Fruit fly (Drosophila melanogaster) whole organism, embryonic: ENCODE data around the gene ninaB.

Experiments
- Antp ChIP-seq: fragments of 200-800 bp; sonication (Bioruptor generic); optimal IDR thresholded peaks from 3 replicates; lab custom pipeline; 2016; ENCODE audit warnings: missing biosample characterization, missing genetic modification characterization
- Bdp1 ChIP-seq: fragments of 200-800 bp; sonication (Bioruptor generic); optimal IDR thresholded peaks from 3 replicates; lab custom pipeline; 2016; ENCODE audit warnings: missing biosample characterization, missing genetic modification characterization
- CG10431 ChIP-seq: fragments of 200-800 bp; sonication (Bioruptor generic); optimal IDR thresholded peaks from 3 replicates; lab custom pipeline; 2018; ENCODE audit warnings: missing biosample characterization, mild to moderate bottlenecking, missing genetic modification characterization
- CG12155 ChIP-seq: fragments of 200-800 bp; sonication (Bioruptor generic); optimal IDR thresholded peaks from 3 replicates; lab custom pipeline; 2016; ENCODE audit warnings: missing biosample characterization, missing genetic modification characterization
- CG13296 ChIP-seq: fragments of 200-800 bp; sonication (Bioruptor generic); optimal IDR thresholded peaks from 3 replicates; lab custom pipeline; 2018; ENCODE audit warnings: missing biosample characterization, mild to moderate bottlenecking, missing genetic modification characterization
- CG15514 ChIP-seq: fragments of 200-800 bp; sonication (Bioruptor generic); optimal IDR thresholded peaks from 3 replicates; lab custom pipeline; 2017; ENCODE audit warnings: missing biosample characterization, missing genetic modification characterization, mild to moderate bottlenecking, moderate library complexity, missing genetic modification reagents
- CG17912 ChIP-seq: fragments of 200-800 bp; sonication (Bioruptor generic); optimal IDR thresholded peaks from 2 replicates; lab custom pipeline; 2018; ENCODE audit warnings: missing biosample characterization, mild to moderate bottlenecking, missing genetic modification characterization
- CG18476 ChIP-seq: fragments of 200-800 bp; sonication (Bioruptor generic); optimal IDR thresholded peaks from 2 replicates; lab custom pipeline; 2016; ENCODE audit warnings: missing biosample characterization, mild to moderate bottlenecking, missing genetic modification characterization
- CG2875 ChIP-seq: fragments of 200-800 bp; sonication (Bioruptor generic); optimal IDR thresholded peaks from 2 replicates; lab custom pipeline; 2017; ENCODE audit warnings: missing biosample characterization, mild to moderate bottlenecking, missing genetic modification characterization, missing genetic modification reagents
- CG31224 ChIP-seq: fragments of 200-800 bp; sonication (Bioruptor generic); IDR thresholded peaks from 2 replicates; pipeline ENCODE4 v1.3.6; 2022; ENCODE audit warnings: missing biosample characterization, missing genetic modification characterization
- CG4854 ChIP-seq: fragments of 200-800 bp; sonication (Bioruptor generic); optimal IDR thresholded peaks from 2 replicates; lab custom pipeline; 2016; ENCODE audit warnings: missing biosample characterization, missing genetic modification characterization, inconsistent platforms
- CG8290 ChIP-seq, 3 experiments: fragments of 200-800 bp; sonication (Bioruptor generic); optimal IDR thresholded peaks; 2 replicates each; lab custom pipeline; 2016 to 2019; ENCODE audit warnings: missing biosample characterization in 3 of 3, missing genetic modification characterization in 3 of 3, mild to moderate bottlenecking in 2 of 3, moderate library complexity in 1 of 3
- CG8944 ChIP-seq: fragments of 200-800 bp; sonication (Bioruptor generic); optimal IDR thresholded peaks from 3 replicates; lab custom pipeline; 2016; ENCODE audit warnings: missing biosample characterization, missing genetic modification characterization
- CG9932 ChIP-seq: fragments of 200-800 bp; sonication (Bioruptor generic); IDR thresholded peaks from 2 replicates; pipeline ENCODE4 v1.3.6; 2022; ENCODE audit warnings: missing biosample characterization, missing genetic modification characterization
- GATAe ChIP-seq: fragments of 200-800 bp; sonication (Bioruptor generic); conservative IDR thresholded peaks from 2 replicates; pipeline ENCODE4 v1.3.6; 2022; ENCODE audit warnings: missing biosample characterization, missing genetic modification characterization
- HLH4C ChIP-seq: fragments of 200-800 bp; sonication (Bioruptor generic); IDR thresholded peaks from 3 replicates; pipeline ENCODE4 v1.3.6; 2022; ENCODE audit warnings: missing biosample characterization, missing genetic modification characterization; ENCODE audit not compliant: partially characterized antibody
- HmgZ ChIP-seq: fragments of 200-800 bp; sonication (Bioruptor generic); optimal IDR thresholded peaks from 2 replicates; lab custom pipeline; 2018; ENCODE audit warnings: missing biosample characterization, mild to moderate bottlenecking, missing genetic modification characterization
- Hmr ChIP-seq: fragments of 200-800 bp; sonication (Bioruptor generic); optimal IDR thresholded peaks from 3 replicates; lab custom pipeline; 2017; ENCODE audit warnings: mild to moderate bottlenecking, missing biosample characterization, missing genetic modification reagents, missing genetic modification characterization
- MESR4 ChIP-seq: fragments of 200-800 bp; sonication (Bioruptor generic); optimal IDR thresholded peaks from 2 replicates; lab custom pipeline; 2018; ENCODE audit warnings: missing biosample characterization, mild to moderate bottlenecking, missing genetic modification characterization, moderate library complexity
- Neu2 ChIP-seq: fragments of 200-800 bp; sonication (Bioruptor generic); optimal IDR thresholded peaks from 3 replicates; lab custom pipeline; 2016; ENCODE audit warnings: missing biosample characterization, missing genetic modification characterization, borderline replicate concordance
- Nf-YB ChIP-seq: fragments of 200-800 bp; sonication (Bioruptor generic); optimal IDR thresholded peaks from 3 replicates; lab custom pipeline; 2019; ENCODE audit warnings: missing biosample characterization, mild to moderate bottlenecking, missing genetic modification characterization, moderate library complexity
- Six4 ChIP-seq: fragments of 200-800 bp; sonication (Bioruptor generic); optimal IDR thresholded peaks from 2 replicates; lab custom pipeline; 2016; ENCODE audit warnings: missing biosample characterization, missing genetic modification characterization
- Spps ChIP-seq: fragments of 200-800 bp; sonication (Bioruptor generic); optimal IDR thresholded peaks from 2 replicates; lab custom pipeline; 2018; ENCODE audit warnings: missing biosample characterization, mild to moderate bottlenecking, missing genetic modification characterization
- Sry-β ChIP-seq: fragments of 200-800 bp; sonication (Bioruptor generic); optimal IDR thresholded peaks from 2 replicates; lab custom pipeline; 2018; ENCODE audit warnings: missing biosample characterization, mild to moderate bottlenecking, missing genetic modification characterization, moderate library complexity
- Stat92E ChIP-seq, 3 experiments: fragments of >200 bp in 2 of 3; fragments of 200-800 bp in 1 of 3; sonication (Bioruptor generic) in 1 of 3; optimal IDR thresholded peaks; 2 replicates each; lab custom pipeline; 2017 to 2019; ENCODE audit warnings: missing biosample characterization in 3 of 3, missing genetic modification characterization in 3 of 3, mild to moderate bottlenecking in 1 of 3, moderate library complexity in 1 of 3
- chinmo ChIP-seq: fragments of 200-800 bp; sonication (Bioruptor generic); IDR thresholded peaks from 4 replicates; pipeline ENCODE4 v1.3.6; 2022; ENCODE audit warnings: missing biosample characterization, missing genetic modification characterization; ENCODE audit not compliant: partially characterized antibody
- chn ChIP-seq: fragments of 200-800 bp; sonication (Bioruptor generic); optimal IDR thresholded peaks from 2 replicates; lab custom pipeline; 2016; ENCODE audit warnings: missing biosample characterization, missing genetic modification characterization
- ci ChIP-seq: fragments of 200-800 bp; sonication (Bioruptor generic); IDR thresholded peaks from 3 replicates; pipeline ENCODE4 v1.3.6; 2022; ENCODE audit warnings: missing biosample characterization, missing genetic modification characterization
- croc ChIP-seq: fragments of 200-800 bp; sonication (Bioruptor generic); conservative IDR thresholded peaks from 3 replicates; pipeline ENCODE4 v1.3.6; 2022; ENCODE audit warnings: missing biosample characterization, missing genetic modification characterization
- cwo ChIP-seq: fragments of 200-800 bp; sonication (Bioruptor generic); optimal IDR thresholded peaks from 3 replicates; lab custom pipeline; 2017; ENCODE audit warnings: missing biosample characterization, missing genetic modification characterization, mild to moderate bottlenecking, moderate library complexity, missing genetic modification reagents
- disco-r ChIP-seq: fragments of 200-800 bp; sonication (Bioruptor generic); optimal IDR thresholded peaks from 2 replicates; lab custom pipeline; 2016; ENCODE audit warnings: missing biosample characterization, missing genetic modification characterization
- dysf ChIP-seq: fragments of 200-800 bp; sonication (Bioruptor generic); IDR thresholded peaks from 3 replicates; pipeline ENCODE4 v1.3.6; 2022; ENCODE audit warnings: missing biosample characterization, missing genetic modification characterization
- gce ChIP-seq: fragments of 200-800 bp; sonication (Bioruptor generic); IDR thresholded peaks from 3 replicates; pipeline ENCODE4 v1.3.6; 2022; ENCODE audit warnings: missing biosample characterization, missing genetic modification characterization
- gsb-n ChIP-seq: fragments of 200-800 bp; sonication (Bioruptor generic); optimal IDR thresholded peaks from 3 replicates; lab custom pipeline; 2018; ENCODE audit warnings: missing biosample characterization, mild to moderate bottlenecking, missing genetic modification characterization
- gt ChIP-seq: fragments of 200-800 bp; sonication (Bioruptor generic); IDR thresholded peaks from 2 replicates; pipeline ENCODE4 v1.3.6; 2022; ENCODE audit warnings: missing biosample characterization, missing genetic modification characterization
- jing ChIP-seq: fragments of 200-800 bp; sonication (Bioruptor generic); optimal IDR thresholded peaks from 2 replicates; lab custom pipeline; 2018; ENCODE audit warnings: missing biosample characterization, mild to moderate bottlenecking, missing genetic modification characterization
- kay ChIP-seq: fragments of 200-800 bp; sonication (Bioruptor generic); optimal IDR thresholded peaks from 2 replicates; lab custom pipeline; 2016; ENCODE audit warnings: missing biosample characterization, missing genetic modification characterization
- kni ChIP-seq: fragments of 200-800 bp; sonication (Bioruptor generic); optimal IDR thresholded peaks from 3 replicates; lab custom pipeline; 2017; ENCODE audit warnings: mild to moderate bottlenecking, missing biosample characterization, missing genetic modification reagents, missing genetic modification characterization
- odd ChIP-seq: fragments of 200-800 bp; sonication (Bioruptor generic); optimal IDR thresholded peaks from 2 replicates; lab custom pipeline; 2017; ENCODE audit warnings: missing biosample characterization, mild to moderate bottlenecking, missing genetic modification characterization
- p53 ChIP-seq: fragments of 200-800 bp; sonication (Bioruptor generic); optimal IDR thresholded peaks from 2 replicates; lab custom pipeline; 2016; ENCODE audit warnings: missing biosample characterization, missing genetic modification characterization
- pan ChIP-seq, 4 experiments: fragments of >200 bp in 3 of 4; fragments of 200-800 bp in 1 of 4; sonication (Bioruptor generic) in 1 of 4; optimal IDR thresholded peaks in 3 of 4; IDR thresholded peaks in 1 of 4; 2 replicates each; pipeline versions ENCODE4 v1.3.6 to Lab custom; 2017 to 2022; ENCODE audit warnings: missing biosample characterization in 2 of 4, missing genetic modification characterization in 2 of 4, mixed read lengths in 1 of 4
- pros ChIP-seq: fragments of 200-800 bp; sonication (Bioruptor generic); optimal IDR thresholded peaks from 3 replicates; lab custom pipeline; 2019; ENCODE audit warnings: missing biosample characterization, mild to moderate bottlenecking, missing genetic modification characterization, moderate library complexity
- ro ChIP-seq: fragments of 200-800 bp; sonication (Bioruptor generic); IDR thresholded peaks from 2 replicates; pipeline ENCODE4 v1.3.6; 2022; ENCODE audit warnings: missing biosample characterization, missing genetic modification characterization
- scrt ChIP-seq: fragments of 200-800 bp; sonication (Bioruptor generic); optimal IDR thresholded peaks from 2 replicates; lab custom pipeline; 2018; ENCODE audit warnings: missing biosample characterization, mild to moderate bottlenecking, missing genetic modification characterization, moderate library complexity
- tgo ChIP-seq: fragments of 200-800 bp; sonication (Bioruptor generic); IDR thresholded peaks from 3 replicates; pipeline ENCODE4 v1.3.6; 2022; ENCODE audit warnings: missing biosample characterization, missing genetic modification characterization
- ttk ChIP-seq: fragments of 200-800 bp; sonication (Bioruptor generic); IDR thresholded peaks from 2 replicates; pipeline ENCODE4 v2.1.2; 2022; ENCODE audit warnings: missing biosample characterization, missing genetic modification characterization
- z ChIP-seq: fragments of 200-800 bp; sonication (Bioruptor generic); IDR thresholded peaks from 3 replicates; pipeline ENCODE4 v1.3.6; 2022; ENCODE audit warnings: missing biosample characterization, missing genetic modification characterization

Gene ninaB

DNA sequence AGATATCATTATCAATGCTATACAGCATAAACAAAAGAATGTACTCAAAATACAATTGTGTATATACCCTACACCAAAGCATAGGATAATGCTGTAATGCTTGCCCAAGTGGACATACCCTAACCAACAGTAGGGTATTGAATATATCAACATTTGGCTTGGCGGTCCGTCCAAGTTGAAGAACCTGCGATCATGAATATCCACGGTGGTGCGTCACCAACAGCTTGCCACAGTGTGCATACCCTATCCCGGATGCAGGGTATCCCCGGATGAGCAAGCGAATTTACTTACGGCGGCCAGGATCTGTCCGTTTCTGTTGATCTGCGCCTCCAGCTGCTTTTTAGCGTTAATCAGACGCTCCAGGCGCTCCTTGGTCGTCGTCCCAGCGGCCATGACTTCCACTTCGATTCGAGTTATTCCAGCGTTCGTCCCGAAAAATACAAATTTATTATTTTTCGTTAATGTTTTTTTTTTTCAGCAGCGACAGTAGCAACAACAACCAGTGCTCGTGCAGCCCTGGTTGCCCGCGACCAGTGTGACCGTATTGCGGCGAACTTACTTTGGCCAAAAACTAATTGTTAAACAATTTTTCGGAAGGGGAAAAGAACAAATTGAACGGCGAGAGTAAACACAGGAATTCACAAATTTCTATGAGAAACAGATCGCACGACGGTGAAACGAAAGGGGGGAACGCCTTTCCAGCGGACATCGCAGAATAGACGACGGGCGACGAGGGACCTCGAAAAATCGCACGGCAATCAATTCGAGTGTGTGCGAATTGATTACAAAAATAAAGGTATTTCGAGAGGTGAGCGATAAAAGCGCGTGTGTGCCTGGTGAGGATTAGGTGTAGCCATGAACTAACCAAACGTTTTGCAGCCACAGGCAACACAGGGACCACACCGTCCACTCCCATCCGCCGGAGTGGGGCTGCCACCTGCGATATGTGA is 24.0 kb upstream of the ninaB start, which contains the start of the genes Lkb1 and CG9588 (continued):
- TF ChIP-seq Nf-YB (GFP tag; lab: Kevin White, UChicago) (no peak), CG9932 (peak; percentile 73), CG8944 (GFP tag; lab: Kevin White, UChicago) (peak; percentile 4), ro (GFP tag; lab: Robert Waterston, UW) (peak; percentile 71), Bdp1 (GFP tag; lab: Kevin White, UChicago) (peak; percentile 49), croc (GFP tag; lab: Robert Waterston, UW) (no peak; the same call in 2 of the 3 replicates), jing (GFP tag; lab: Kevin White, UChicago) (peak; percentile 27), kay (GFP tag; lab: Kevin White, UChicago) (peak; percentile 11), CG18476 (GFP tag; lab: Kevin White, UChicago) (peak; percentile 44), z (GFP tag; lab: Robert Waterston, UW) (no peak), CG13296 (GFP tag; lab: Kevin White, UChicago) (no peak), CG17912 (no peak), scrt (no peak), ttk (GFP tag; lab: Robert Waterston, UW) (peak; percentile 83), Sry-β (no peak), cwo (GFP tag; lab: Kevin White, UChicago) (peak; percentile 33), chinmo (GFP tag; lab: Robert Waterston, UW) (no peak), CG2875 (peak; percentile 25), CG10431 (peak; percentile 71), CG12155 (GFP tag; lab: Kevin White, UChicago) (peak; percentile 2), gce (GFP tag; lab: Robert Waterston, UW) (no peak), Antp (peak; percentile 60), pan (optimal IDR thresholded peaks at IDR 0.05; lab: Kevin White, UChicago) (no peak), pan (GFP tag; optimal IDR thresholded peaks at IDR 0.05 in 1 of 2, IDR thresholded peaks at IDR 0.05 in 1 of 2) (peak in 1 of 2 experiments; percentile 86), MESR4 (GFP tag; lab: Kevin White, UChicago) (peak; percentile 85), HmgZ (tag; lab: Kevin White, UChicago) (no peak), p53 (GFP tag; lab: Kevin White, UChicago) (no peak), gsb-n (tag; lab: Kevin White, UChicago) (no peak), CG31224 (GFP tag; lab: Robert Waterston, UW) (peak; percentile 48), Six4 (GFP tag; lab: Kevin White, UChicago) (no peak), GATAe (GFP tag; lab: Robert Waterston, UW) (0 out of 2 replicates have a peak, but pooled peaks have one; percentile 16), disco-r (peak; percentile 8), gt (GFP tag; lab: Robert Waterston, UW) (no peak; the same call in 1 of the 2 replicates), CG8290 (GFP tag; optimal IDR thresholded peaks at IDR 0.05; lab: Kevin White, UChicago) (no peak), CG8290 (tag; optimal IDR thresholded peaks at IDR 0.05; lab: Kevin White, UChicago) (peak in 1 of 2 experiments; percentile 73), ci (GFP tag; lab: Robert Waterston, UW) (peak; percentile 88), pros (GFP tag; lab: Kevin White, UChicago) (no peak), odd (no peak), tgo (GFP tag; lab: Robert Waterston, UW) (peak; percentile 76), CG15514 (GFP tag; lab: Kevin White, UChicago) (peak; percentile 59), CG4854 (GFP tag; lab: Kevin White, UChicago) (no peak), kni (GFP tag; lab: Kevin White, UChicago) (no peak), Spps (tag; lab: Kevin White, UChicago) (no peak), chn (peak; percentile 49), Neu2 (GFP tag; lab: Kevin White, UChicago) (no peak), Stat92E (GFP tag; optimal IDR thresholded peaks at IDR 0.05; lab: Kevin White, UChicago) (no peak), HLH4C (no peak), dysf (peak; percentile 79), Hmr (GFP tag; lab: Kevin White, UChicago) (peak; percentile 23)
